Worm (Caenorhabditis elegans): ENCODE measurements around the gene C41A3.2.

Gene C41A3.2

DNA sequence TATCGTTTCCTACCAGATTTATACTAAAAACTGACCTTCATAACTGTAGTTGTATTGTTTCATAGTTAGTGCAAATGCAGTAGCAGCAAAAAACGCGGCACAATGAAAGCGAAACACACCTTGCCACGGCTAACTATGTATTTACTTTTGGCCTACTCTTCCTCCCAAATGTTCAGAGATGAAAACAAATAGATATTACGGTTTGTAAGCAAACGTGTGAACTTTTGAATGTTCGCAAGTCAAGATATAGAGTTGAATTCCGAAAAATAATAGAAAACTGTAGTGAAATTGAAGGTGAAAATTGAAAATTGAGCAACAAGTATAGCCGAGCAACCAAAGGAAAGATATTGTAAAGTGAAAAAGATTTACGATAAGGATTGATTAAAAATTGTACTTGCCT is 49.9 kb downstream of the C41A3.2 start, which contains the start of gene chtl-1:
chtl-1 (minus strand) TSS at position 101 of the 400 bp plus-strand sequence.
- TF ChIP-seq tbx-11 (GFP tag; IDR thresholded peaks at IDR 0.05), result no peak
- no peak for TF ChIP-seq sea-1 (GFP tag; conservative IDR thresholded peaks at IDR 0.05)
- no peak for TF ChIP-seq ceh-13 (GFP tag; optimal IDR thresholded peaks at IDR 0.05)
- TF ChIP-seq flt-1 (GFP tag; IDR thresholded peaks at IDR 0.05), result no peak

ce11 chrX:5360682-5361081 is 53.5 kb downstream of the C41A3.2 start:
- TF ChIP-seq ama-1 (optimal IDR thresholded peaks at IDR 0.05) (no peak), tbx-11 (GFP tag; IDR thresholded peaks at IDR 0.05) (no peak), tra-4 (tag; optimal IDR thresholded peaks at IDR 0.05) (no peak), hmg-4 (GFP tag; optimal IDR thresholded peaks at IDR 0.05) (peak; percentile 75), sea-1 (GFP tag; conservative IDR thresholded peaks at IDR 0.05) (no peak), ceh-36 (tag; optimal IDR thresholded peaks at IDR 0.05) (no peak), B0310.2 (tag; optimal IDR thresholded peaks at IDR 0.05) (no peak), aly-1 (tag; optimal IDR thresholded peaks at IDR 0.05) (peak; percentile 12), ets-7 (tag; optimal IDR thresholded peaks at IDR 0.05) (no peak), F13C5.2 (tag; optimal IDR thresholded peaks at IDR 0.05) (no peak), hmbx-1 (tag; optimal IDR thresholded peaks at IDR 0.05) (no peak), tbx-37 (GFP tag; conservative IDR thresholded peaks at IDR 0.05) (no peak), pes-1 (GFP tag; IDR thresholded peaks at IDR 0.05) (no peak)
